Worm (Caenorhabditis elegans): ENCODE results near the gene srg-16.

Gene srg-16

DNA sequence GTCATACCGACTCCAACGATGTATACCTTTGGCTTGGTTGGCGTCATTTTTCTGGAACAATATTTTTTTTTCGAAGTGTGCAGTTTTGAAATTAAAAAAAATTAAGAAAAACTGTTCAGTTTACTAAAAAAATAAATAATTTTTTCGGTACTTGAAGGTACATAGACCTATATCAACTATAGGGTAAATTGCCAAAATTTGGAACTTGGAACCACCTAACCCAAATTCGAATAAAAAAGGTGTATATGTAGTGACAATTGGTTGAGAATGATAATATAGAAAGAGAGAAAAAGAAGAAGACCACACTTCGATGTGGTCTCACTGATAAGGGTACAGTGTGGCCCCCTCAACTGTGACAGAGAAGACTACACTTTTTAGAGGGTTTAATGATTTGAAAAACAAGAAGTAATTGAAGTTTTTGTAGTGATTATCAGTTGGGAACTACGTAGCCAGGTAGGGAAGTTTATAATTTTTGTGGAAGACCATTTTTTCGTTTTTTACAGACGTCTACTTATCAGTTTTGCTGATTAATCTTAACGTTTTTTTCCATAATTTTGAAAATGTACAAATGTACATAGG lies 41.2 kb upstream of the srg-16 start, which contains the start of gene daf-22 (continued):
- TF ChIP-seq sdz-12 (GFP tag; optimal IDR thresholded peaks at IDR 0.05) (no peak), zag-1 (tag; optimal IDR thresholded peaks at IDR 0.05) (no peak), pqm-1 (tag; optimal IDR thresholded peaks at IDR 0.05) (peak; percentile 76), ZK546.5 (tag; optimal IDR thresholded peaks at IDR 0.05) (no peak), tra-1 (GFP tag; IDR thresholded peaks at IDR 0.05) (no peak), mxl-2 (GFP tag; conservative IDR thresholded peaks at IDR 0.05) (no peak), dve-1 (tag; optimal IDR thresholded peaks at IDR 0.05; ENCODE audit: insufficient read depth) (peak; percentile 93), zip-11 (GFP tag; IDR thresholded peaks at IDR 0.05) (no peak), F10B5.3 (tag; optimal IDR thresholded peaks at IDR 0.05) (no peak), hlh-30 (tag; optimal IDR thresholded peaks at IDR 0.05; ENCODE audit: insufficient read depth) (no peak), Y75B8A.6 (GFP tag; IDR thresholded peaks at IDR 0.05) (no peak), ztf-11 (tag; optimal IDR thresholded peaks at IDR 0.05) (no peak), spr-3 (GFP tag; optimal IDR thresholded peaks at IDR 0.05) (no peak), tag-97 (GFP tag; IDR thresholded peaks at IDR 0.05) (no peak), attf-4 (tag; optimal IDR thresholded peaks at IDR 0.05) (no peak), daf-8 (GFP tag; IDR thresholded peaks at IDR 0.05) (no peak), nhr-6 (tag; optimal IDR thresholded peaks at IDR 0.05) (peak; percentile 36), T20F7.1 (GFP tag; optimal IDR thresholded peaks at IDR 0.05) (no peak), nhr-10 (tag; optimal IDR thresholded peaks at IDR 0.05) (no peak), zfp-2 (tag; optimal IDR thresholded peaks at IDR 0.05) (no peak), Y105C5A.15 (GFP tag; IDR thresholded peaks at IDR 0.05) (no peak), rbr-2 (tag; optimal IDR thresholded peaks at IDR 0.05) (no peak), duxl-1 (tag; optimal IDR thresholded peaks at IDR 0.05; ENCODE audit: poor library complexity) (no peak), D1046.2 (GFP tag; IDR thresholded peaks at IDR 0.05) (no peak), skn-1 (tag; optimal IDR thresholded peaks at IDR 0.05) (no peak), fos-1 (tag; optimal IDR thresholded peaks at IDR 0.05) (no peak), nhr-25 (tag; optimal IDR thresholded peaks at IDR 0.05; ENCODE audit: borderline replicate concordance, insufficient read depth) (no peak), nhr-48 (tag; optimal IDR thresholded peaks at IDR 0.05) (no peak), fkh-10 (GFP tag; optimal IDR thresholded peaks at IDR 0.05) (no peak), mdl-1 (tag; optimal IDR thresholded peaks at IDR 0.05) (no peak), F26F4.8 (GFP tag; conservative IDR thresholded peaks at IDR 0.05) (no peak), lsy-2 (tag; optimal IDR thresholded peaks at IDR 0.05) (peak in 1 of 2 experiments; percentile 40), nhr-42 (GFP tag; IDR thresholded peaks at IDR 0.05) (no peak), dpl-1 (GFP tag; optimal IDR thresholded peaks at IDR 0.05) (no peak), saeg-2 (GFP tag; IDR thresholded peaks at IDR 0.05) (no peak), hmg-1.1 (GFP tag; IDR thresholded peaks at IDR 0.05) (no peak), madf-9 (GFP tag; conservative IDR thresholded peaks at IDR 0.05) (no peak), snpc-4 (tag; optimal IDR thresholded peaks at IDR 0.05) (no peak), lin-39 (tag; optimal IDR thresholded peaks at IDR 0.05) (no peak), mes-2 (tag; optimal IDR thresholded peaks at IDR 0.05; ENCODE audit: poor library complexity, severe bottlenecking) (peak; percentile 45), zip-2 (tag; optimal IDR thresholded peaks at IDR 0.05) (no peak), vab-7 (GFP tag; IDR thresholded peaks at IDR 0.05) (no peak), mep-1 (tag; optimal IDR thresholded peaks at IDR 0.05) (peak; percentile 53)

All from whole organism, L4 larva.